Worm (Caenorhabditis elegans): ENCODE measurements around the gene M03F8.6.

DNA sequence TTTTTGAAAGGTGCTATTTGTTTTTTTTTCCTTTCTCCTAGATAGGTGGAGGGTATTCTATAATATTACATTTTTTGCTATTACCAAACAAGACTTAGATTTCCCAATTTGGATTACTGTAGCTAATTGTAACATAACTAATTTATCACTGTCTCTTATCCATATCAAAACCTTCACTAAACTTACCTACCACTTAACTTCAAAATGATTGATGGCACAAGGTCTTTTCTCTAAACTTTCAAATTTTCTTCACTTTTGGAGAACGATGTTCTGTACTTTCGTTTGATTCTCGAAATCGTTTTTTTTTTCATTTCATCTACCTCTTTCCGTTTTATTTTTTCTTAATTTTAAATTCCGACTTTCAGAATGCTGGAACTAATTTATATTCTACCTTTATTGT lies 28.7 kb upstream of the M03F8.6 start, which contains the start of gene dhs-16:
- TF ChIP-seq unc-62 (GFP tag; optimal IDR thresholded peaks at IDR 0.05) (no peak), nhr-77 (tag; optimal IDR thresholded peaks at IDR 0.05) (no peak), ceh-16 (tag; optimal IDR thresholded peaks at IDR 0.05) (no peak), unc-55 (GFP tag; optimal IDR thresholded peaks at IDR 0.05) (no peak), nhr-21 (tag; optimal IDR thresholded peaks at IDR 0.05) (no peak)
